Fruit fly (Drosophila melanogaster): ENCODE data around the gene Gp93.

The Gp93 gene

DNA sequence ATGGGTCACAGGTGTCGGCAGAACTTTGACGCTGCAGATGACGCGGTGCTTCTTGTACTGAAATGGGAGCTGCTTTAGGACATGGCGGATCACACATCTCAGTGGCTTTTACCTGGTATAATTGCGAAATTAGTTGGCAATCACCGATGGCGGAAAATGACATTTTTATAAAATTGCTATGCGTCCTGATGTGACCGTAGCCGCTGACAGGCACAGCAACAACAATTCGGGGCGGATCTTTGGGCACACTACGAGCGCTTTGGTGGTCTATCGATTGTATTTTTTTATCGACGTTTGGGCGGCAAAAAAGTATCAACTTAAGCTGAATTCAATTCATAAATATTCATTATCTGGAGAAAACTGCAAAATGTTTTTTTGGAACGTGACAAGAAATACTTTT, 5.4 kb downstream of the Gp93 start, which contains the start of gene CG4951 (continued):
- TF ChIP-seq Dll (GFP tag; IDR thresholded peaks at IDR 0.05; ENCODE audit: partially characterized antibody) (peak; percentile 62; the same call in 2 of the 4 replicates), Doc3 (GFP tag; IDR thresholded peaks at IDR 0.05; ENCODE audit: partially characterized antibody) (0 out of 3 replicates have a peak, but pooled peaks have one; percentile 42), CG16813 (GFP tag; IDR thresholded peaks at IDR 0.05; ENCODE audit: partially characterized antibody) (peak; percentile 36; the same call in 1 of the 3 replicates), MESR4 (GFP tag; optimal IDR thresholded peaks at IDR 0.05) (peak; percentile 52), E2f2 (GFP tag; IDR thresholded peaks at IDR 0.05) (peak; percentile 97), trem (tag; optimal IDR thresholded peaks at IDR 0.05) (peak; percentile 66), Bgb (GFP tag; IDR thresholded peaks at IDR 0.05; ENCODE audit: partially characterized antibody) (peak; percentile 61), BEAF-32 (GFP tag; optimal IDR thresholded peaks at IDR 0.05) (peak; percentile 57), vvl (GFP tag; IDR thresholded peaks at IDR 0.05) (peak; percentile 34; the same call in 1 of the 2 replicates), vnd (GFP tag; IDR thresholded peaks at IDR 0.05; ENCODE audit: partially characterized antibody) (peak; percentile 36; the same call in 1 of the 3 replicates), HLH4C (GFP tag; IDR thresholded peaks at IDR 0.05; ENCODE audit: partially characterized antibody) (peak; percentile 75), MBD-R2 (GFP tag; IDR thresholded peaks at IDR 0.05) (peak; percentile 86), Sry-δ (GFP tag; optimal IDR thresholded peaks at IDR 0.05) (peak; percentile 58), CG15514 (GFP tag; optimal IDR thresholded peaks at IDR 0.05) (peak; percentile 68), CG14860 (GFP tag; IDR thresholded peaks at IDR 0.05; ENCODE audit: partially characterized antibody) (peak; percentile 53; the same call in 2 of the 3 replicates), zen (tag; optimal IDR thresholded peaks at IDR 0.05) (peak; percentile 13), bigmax (GFP tag; optimal IDR thresholded peaks at IDR 0.05) (peak; percentile 36), dan (GFP tag; IDR thresholded peaks at IDR 0.05) (no peak), zen2 (GFP tag; IDR thresholded peaks at IDR 0.05; ENCODE audit: partially characterized antibody) (peak; percentile 63), CG2116 (GFP tag; optimal IDR thresholded peaks at IDR 0.05) (peak; percentile 68), CG30431 (GFP tag; optimal IDR thresholded peaks at IDR 0.05) (no peak), nmo (GFP tag; optimal IDR thresholded peaks at IDR 0.05) (peak; percentile 22), knrl (GFP tag; IDR thresholded peaks at IDR 0.05; ENCODE audit: partially characterized antibody) (peak; percentile 32; the same call in 1 of the 3 replicates), CG3995 (GFP tag; optimal IDR thresholded peaks at IDR 0.05) (no peak), CG7987 (GFP tag; optimal IDR thresholded peaks at IDR 0.05) (no peak), CG16815 (GFP tag; optimal IDR thresholded peaks at IDR 0.05) (no peak), phol (tag; optimal IDR thresholded peaks at IDR 0.05) (peak; percentile 63), unc-4 (GFP tag; IDR thresholded peaks at IDR 0.05; ENCODE audit: partially characterized antibody) (peak; percentile 56), wdn (GFP tag; IDR thresholded peaks at IDR 0.05) (no peak), Hand (GFP tag; optimal IDR thresholded peaks at IDR 0.05) (no peak), amos (GFP tag; IDR thresholded peaks at IDR 0.05; ENCODE audit: partially characterized antibody) (peak; percentile 59; the same call in 1 of the 2 replicates), mam (GFP tag; optimal IDR thresholded peaks at IDR 0.05) (no peak), CG34422 (GFP tag; IDR thresholded peaks at IDR 0.05) (0 out of 3 replicates have a peak, but pooled peaks have one; percentile 17), pzg (GFP tag; optimal IDR thresholded peaks at IDR 0.05) (peak; percentile 91), CG13287 (GFP tag; IDR thresholded peaks at IDR 0.05; ENCODE audit: partially characterized antibody) (peak; percentile 78), CG5180 (GFP tag; optimal IDR thresholded peaks at IDR 0.05) (no peak), bbx (GFP tag; IDR thresholded peaks at IDR 0.05; ENCODE audit: partially characterized antibody) (peak; percentile 63; the same call in 1 of the 2 replicates), CG8924 (tag; optimal IDR thresholded peaks at IDR 0.05) (no peak), ato (GFP tag; IDR thresholded peaks at IDR 0.05; ENCODE audit: partially characterized antibody) (0 out of 2 replicates have a peak, but pooled peaks have one; percentile 23), Scr (GFP tag; IDR thresholded peaks at IDR 0.05; ENCODE audit: partially characterized antibody) (peak; percentile 60), nerfin-2 (GFP tag; IDR thresholded peaks at IDR 0.05; ENCODE audit: partially characterized antibody) (peak; percentile 62; the same call in 1 of the 2 replicates), CG10267 (tag; optimal IDR thresholded peaks at IDR 0.05) (peak; percentile 44), CG7928 (GFP tag; optimal IDR thresholded peaks at IDR 0.05) (peak; percentile 56), chif (GFP tag; optimal IDR thresholded peaks at IDR 0.05) (no peak), Myb (GFP tag; optimal IDR thresholded peaks at IDR 0.05) (peak; percentile 34), CG17186 (GFP tag; optimal IDR thresholded peaks at IDR 0.05) (peak; percentile 70), CG4360 (GFP tag; IDR thresholded peaks at IDR 0.05) (peak; percentile 85)

All from whole organism, embryonic.